Worm (Caenorhabditis elegans): ENCODE results near the gene cyn-16.

DNA sequence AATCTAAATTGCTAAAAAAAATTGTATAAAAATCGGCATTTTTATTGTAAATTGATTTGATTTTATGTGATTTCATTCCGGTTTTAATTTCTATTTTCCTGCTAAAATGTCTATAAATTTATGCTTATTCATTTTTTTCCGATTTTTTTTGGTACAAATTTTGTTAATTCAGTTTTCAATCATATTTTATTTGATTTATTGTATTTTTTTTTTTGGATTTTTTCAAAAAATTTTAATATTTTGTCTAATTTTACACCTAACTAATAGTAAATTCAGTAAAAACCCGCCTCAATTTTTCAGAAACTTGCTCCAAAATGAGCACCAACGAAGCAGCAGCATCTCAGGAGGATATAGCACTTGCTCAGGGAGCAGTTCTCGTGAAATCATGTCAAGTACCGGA, 43.8 kb downstream of the cyn-16 start, which contains the start of gene dhps-1:
- TF ChIP-seq fkh-2 (tag; optimal IDR thresholded peaks at IDR 0.05) (no peak), nhr-12 (tag; optimal IDR thresholded peaks at IDR 0.05) (no peak), snpc-4 (tag; optimal IDR thresholded peaks at IDR 0.05) (no peak), fos-1 (tag; optimal IDR thresholded peaks at IDR 0.05) (no peak)
